Worm (Caenorhabditis elegans) whole organism, midembryonic: Measurements from ENCODE around the gene hid-1.

Experiments
- T22C8.4 ChIP-seq: fragments of 200-800 bp; sonication (Bioruptor generic); IDR thresholded peaks from 2 replicates; pipeline ENCODE4 v1.3.6; 2022; ENCODE audit warnings: missing genetic modification characterization, missing compliant biosample characterization
- cog-1 ChIP-seq: sonication (generic microtip); optimal IDR thresholded peaks from 2 replicates; lab custom pipeline; 2016; ENCODE audit warnings: missing genetic modification characterization, missing compliant biosample characterization
- flt-1 ChIP-seq: fragments of 200-800 bp; sonication (Bioruptor generic); IDR thresholded peaks from 2 replicates; pipeline ENCODE4 v1.3.6; 2022; ENCODE audit warnings: missing genetic modification characterization, missing compliant biosample characterization
- klf-2 ChIP-seq: fragments of 200-800 bp; sonication (Bioruptor generic); conservative IDR thresholded peaks from 2 replicates; pipeline ENCODE4 v1.3.6; 2022; ENCODE audit warnings: missing genetic modification reagents, missing genetic modification characterization, missing compliant biosample characterization
- med-1 ChIP-seq: sonication (generic microtip); optimal IDR thresholded peaks from 2 replicates; lab custom pipeline; 2017; ENCODE audit warnings: missing genetic modification characterization, mild to moderate bottlenecking, missing compliant biosample characterization, antibody characterized with exemption, missing genetic modification reagents; ENCODE audit not compliant: insufficient read depth
- ref-1 ChIP-seq: fragments of 200-800 bp; sonication (Bioruptor generic); conservative IDR thresholded peaks from 2 replicates; pipeline ENCODE4 v1.3.6; 2022; ENCODE audit warnings: missing genetic modification reagents, missing genetic modification characterization, missing compliant biosample characterization
- tab-1 ChIP-seq: fragments of 200-800 bp; sonication (Bioruptor generic); IDR thresholded peaks from 2 replicates; pipeline ENCODE4 v1.3.6; 2022; ENCODE audit warnings: missing genetic modification characterization, missing compliant biosample characterization
- ztf-23 ChIP-seq: fragments of 200-800 bp; sonication (Bioruptor generic); IDR thresholded peaks from 2 replicates; pipeline ENCODE4 v1.3.6; 2022; ENCODE audit warnings: missing genetic modification reagents, missing genetic modification characterization, missing compliant biosample characterization
- ztf-29 ChIP-seq: fragments of 200-800 bp; sonication (Bioruptor generic); IDR thresholded peaks from 2 replicates; pipeline ENCODE4 v1.3.6; 2022; ENCODE audit warnings: missing genetic modification reagents, missing genetic modification characterization, missing compliant biosample characterization

The hid-1 gene

ce11 chrX:2454914-2455313 is 33.9 kb upstream of the hid-1 start:
- no peak for TF ChIP-seq ztf-29 (GFP tag; lab: Robert Waterston, UW)
- no peak for TF ChIP-seq cog-1 (tag; lab: Kevin White, UChicago)
- TF ChIP-seq tab-1 (GFP tag; lab: Robert Waterston, UW) = no peak
- TF ChIP-seq T22C8.4 (GFP tag; lab: Robert Waterston, UW) = no peak
- no peak for TF ChIP-seq ztf-23 (GFP tag; lab: Robert Waterston, UW)
- TF ChIP-seq flt-1 (GFP tag; lab: Robert Waterston, UW) = no peak
- no peak for TF ChIP-seq ref-1
- no peak for TF ChIP-seq klf-2 (GFP tag; lab: Robert Waterston, UW)
- no peak for TF ChIP-seq med-1

ce11 chrX:2456141-2456540 is 32.7 kb upstream of the hid-1 start:
- TF ChIP-seq med-1 (no peak), ref-1 (no peak), T22C8.4 (GFP tag; lab: Robert Waterston, UW) (no peak), flt-1 (GFP tag; lab: Robert Waterston, UW) (no peak)

ce11 chrX:2457461-2457860 is 31.4 kb upstream of the hid-1 start:
- TF ChIP-seq tab-1 (GFP tag; lab: Robert Waterston, UW) (no peak), med-1 (no peak), ref-1 (no peak), flt-1 (GFP tag; lab: Robert Waterston, UW) (no peak), cog-1 (tag; lab: Kevin White, UChicago) (no peak), ztf-23 (GFP tag; lab: Robert Waterston, UW) (no peak), ztf-29 (GFP tag; lab: Robert Waterston, UW) (no peak), T22C8.4 (GFP tag; lab: Robert Waterston, UW) (no peak), klf-2 (GFP tag; lab: Robert Waterston, UW) (no peak)

ce11 chrX:2459793-2460192 is 29.1 kb upstream of the hid-1 start, which contains the start of gene fox-1:
fox-1 (minus strand) TSS chrX:2459893.
- TF ChIP-seq ztf-23 (GFP tag; lab: Robert Waterston, UW) (no peak), flt-1 (GFP tag; lab: Robert Waterston, UW) (no peak), ztf-29 (GFP tag; lab: Robert Waterston, UW) (no peak)

DNA sequence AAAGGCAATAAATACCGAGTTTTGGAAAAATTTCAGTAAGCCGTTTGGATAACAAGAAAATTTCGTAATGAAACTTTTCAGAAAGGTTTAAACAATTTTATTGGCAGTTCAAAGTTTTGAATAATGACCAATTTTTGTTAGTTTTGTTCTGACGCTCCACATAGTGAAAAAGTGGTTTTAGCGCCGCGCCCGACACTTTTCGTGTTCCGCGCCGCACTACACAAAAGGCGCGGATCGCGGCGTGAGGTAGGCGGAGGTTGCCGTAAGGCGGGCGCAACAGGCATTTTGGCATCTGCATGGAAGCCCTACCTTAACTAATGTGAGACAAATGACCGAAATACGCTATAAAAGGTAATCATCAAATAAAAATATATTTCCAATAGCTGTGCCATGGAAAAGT is 27.1 kb upstream of the hid-1 start:
- TF ChIP-seq cog-1 (tag; lab: Kevin White, UChicago) = no peak
- no peak for TF ChIP-seq ztf-29 (GFP tag; lab: Robert Waterston, UW)
- TF ChIP-seq tab-1 (GFP tag; lab: Robert Waterston, UW) = no peak
- no peak for TF ChIP-seq flt-1 (GFP tag; lab: Robert Waterston, UW)
- TF ChIP-seq ztf-23 (GFP tag; lab: Robert Waterston, UW) = no peak
- TF ChIP-seq T22C8.4 (GFP tag; lab: Robert Waterston, UW) = no peak
- no peak for TF ChIP-seq med-1
- TF ChIP-seq klf-2 (GFP tag; lab: Robert Waterston, UW) = no peak
- TF ChIP-seq ref-1 = no peak

- TF ChIP-seq ztf-29 (GFP tag; lab: Robert Waterston, UW) = no peak
- no peak for TF ChIP-seq med-1
Measured at ce11 chrX:2464064-2464463, 24.8 kb upstream of the hid-1 start.

DNA sequence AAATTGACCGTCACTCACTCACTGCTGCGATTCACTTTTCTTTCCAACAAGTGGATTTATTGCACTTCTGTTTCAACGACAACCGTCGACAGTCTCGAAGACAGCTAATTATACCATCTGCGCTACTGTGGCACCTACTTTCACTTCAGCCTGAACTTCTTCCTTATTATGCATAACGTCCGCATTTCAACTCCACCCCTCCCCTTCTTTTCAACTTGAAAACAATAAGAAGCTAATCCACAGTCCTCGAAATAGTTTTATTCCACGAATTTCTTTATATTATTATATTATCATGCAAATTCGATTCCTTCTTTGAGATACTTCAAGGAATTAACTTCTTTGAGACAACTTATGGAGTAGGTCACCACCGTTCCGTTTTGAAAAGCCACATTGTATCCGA is 17.5 kb upstream of the hid-1 start, which contains the start of gene R04B3.1:
R04B3.1 (minus strand) TSS at position 101 of the 400 bp plus-strand sequence.
- TF ChIP-seq ztf-23 (GFP tag; lab: Robert Waterston, UW) (no peak), T22C8.4 (GFP tag; lab: Robert Waterston, UW) (no peak)

- no peak for TF ChIP-seq cog-1 (tag; lab: Kevin White, UChicago)
- no peak for TF ChIP-seq T22C8.4 (GFP tag; lab: Robert Waterston, UW)
- no peak for TF ChIP-seq ztf-29 (GFP tag; lab: Robert Waterston, UW)
- TF ChIP-seq ztf-23 (GFP tag; lab: Robert Waterston, UW) = no peak
- no peak for TF ChIP-seq ref-1
- TF ChIP-seq med-1 = no peak
- TF ChIP-seq klf-2 (GFP tag; lab: Robert Waterston, UW) = no peak
- TF ChIP-seq tab-1 (GFP tag; lab: Robert Waterston, UW) = no peak
- TF ChIP-seq flt-1 (GFP tag; lab: Robert Waterston, UW) = no peak
Measured at ce11 chrX:2473618-2474017, 15.2 kb upstream of the hid-1 start, which contains the start of gene R04B3.2. R04B3.2 (minus strand) TSS chrX:2473718.

DNA sequence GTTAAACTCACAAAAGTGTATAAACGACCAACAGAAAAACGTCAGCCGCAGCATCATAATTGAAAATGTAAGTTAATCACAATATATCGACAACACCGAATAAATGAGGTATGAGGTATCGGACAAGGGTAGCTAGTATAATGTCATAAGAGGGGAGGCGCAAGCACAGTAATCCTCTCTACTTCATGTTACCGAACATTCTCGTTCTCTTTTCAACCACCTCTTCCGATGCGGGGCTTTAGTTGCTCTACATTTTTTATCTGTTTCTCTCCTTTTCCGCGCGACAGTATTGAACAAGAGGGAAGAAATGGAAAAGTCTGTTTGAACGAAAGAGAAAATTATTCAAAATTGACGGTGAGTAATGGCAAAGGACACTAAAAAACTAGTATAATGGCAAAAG is 13.0 kb upstream of the hid-1 start, which contains the start of gene R04B3.3:
R04B3.3 (minus strand) TSS at position 101 of the 400 bp plus-strand sequence.
- no peak for TF ChIP-seq klf-2 (GFP tag; lab: Robert Waterston, UW)

DNA sequence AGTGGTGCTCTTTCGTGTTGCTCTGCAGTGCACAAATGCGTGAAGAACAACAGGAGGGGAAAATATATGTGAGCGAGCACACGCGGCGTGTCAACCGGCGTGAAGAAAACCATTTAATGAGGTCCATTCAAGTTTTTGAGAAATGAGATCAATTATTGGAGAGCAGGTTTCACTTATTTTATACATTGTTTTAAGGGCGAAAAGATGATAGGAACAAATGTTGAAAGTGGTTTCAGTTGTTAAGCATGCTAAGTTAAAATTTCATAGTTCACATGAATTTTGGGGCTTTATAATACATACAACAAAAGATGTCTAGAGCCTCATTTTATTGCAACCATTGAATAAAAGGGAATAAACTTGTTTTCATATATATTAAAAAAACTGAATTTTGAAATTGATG is 10.0 kb upstream of the hid-1 start, which contains the start of gene K02E10.5:
K02E10.5 (minus strand) TSS at position 101 of the 400 bp plus-strand sequence.
- TF ChIP-seq ztf-29 (GFP tag; lab: Robert Waterston, UW) (no peak), T22C8.4 (GFP tag; lab: Robert Waterston, UW) (no peak), cog-1 (tag; lab: Kevin White, UChicago) (no peak), ref-1 (no peak), flt-1 (GFP tag; lab: Robert Waterston, UW) (no peak), ztf-23 (GFP tag; lab: Robert Waterston, UW) (no peak), klf-2 (GFP tag; lab: Robert Waterston, UW) (no peak), med-1 (no peak), tab-1 (GFP tag; lab: Robert Waterston, UW) (no peak)

ce11 chrX:2482622-2483021 is 6.2 kb upstream of the hid-1 start, which contains the start of gene K02E10.6:
K02E10.6 (minus strand) TSS chrX:2482770.
- TF ChIP-seq tab-1 (GFP tag; lab: Robert Waterston, UW) (no peak), ztf-29 (GFP tag; lab: Robert Waterston, UW) (no peak), cog-1 (tag; lab: Kevin White, UChicago) (no peak), med-1 (no peak), ref-1 (no peak), flt-1 (GFP tag; lab: Robert Waterston, UW) (no peak), T22C8.4 (GFP tag; lab: Robert Waterston, UW) (no peak), klf-2 (GFP tag; lab: Robert Waterston, UW) (no peak), ztf-23 (GFP tag; lab: Robert Waterston, UW) (no peak)
